Worm (Caenorhabditis elegans) whole organism, dauer: Measurements from ENCODE around the gene faxc-1.

Experiments used
- unc-62 ChIP-seq: sonication (generic microtip); optimal IDR thresholded peaks from 2 replicates; lab custom pipeline; 2017; ENCODE audit warnings: missing biosample characterization, missing genetic modification reagents, missing genetic modification characterization

The faxc-1 gene

DNA sequence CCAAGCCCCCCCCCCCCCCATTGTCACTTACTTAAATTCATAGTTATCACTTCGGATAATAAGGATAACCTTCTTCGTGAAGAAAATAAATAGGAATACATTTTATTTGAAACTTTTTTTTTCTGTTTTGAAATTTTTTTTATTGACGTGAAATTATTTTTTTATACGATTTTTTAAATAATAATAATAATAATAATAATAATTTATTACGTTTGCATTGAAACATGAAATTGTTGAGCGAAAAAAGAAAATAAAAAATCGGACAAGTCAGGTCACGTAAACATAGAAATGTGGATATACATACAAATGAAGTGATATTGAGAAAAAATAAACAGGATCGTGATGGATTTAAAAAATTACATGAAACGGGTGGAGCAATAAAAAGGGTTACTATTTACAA is 45.6 kb downstream of the faxc-1 start, which contains the start of gene C50E10.2:
Gene C50E10.2, minus strand, starts transcription at position 101 of the 400 bp plus-strand sequence.
- TF ChIP-seq unc-62 (GFP tag; lab: Kevin White, UChicago) = no peak

DNA sequence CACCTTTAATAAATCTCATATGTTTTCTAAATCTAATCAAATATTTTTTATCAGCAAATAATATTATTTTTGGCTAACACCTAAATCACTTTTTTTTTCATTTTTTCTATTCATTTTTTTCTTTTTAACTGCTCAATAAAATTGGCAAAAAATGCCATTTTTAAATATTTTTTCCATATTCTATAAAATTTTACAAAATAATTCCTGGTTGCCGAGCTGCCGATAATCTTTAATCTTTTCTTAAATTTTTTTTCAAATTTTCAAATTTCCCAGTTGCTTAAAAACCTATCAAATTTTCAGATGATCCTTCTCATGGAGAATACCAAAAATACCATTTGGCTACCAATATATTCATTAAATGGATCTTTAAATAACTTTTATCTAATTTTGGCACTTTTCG is 47.6 kb downstream of the faxc-1 start, which contains the start of gene sre-51:
Gene sre-51, plus strand, starts transcription at position 301 of the 400 bp plus-strand sequence.
- no peak for TF ChIP-seq unc-62 (GFP tag; lab: Kevin White, UChicago)
